Worm (Caenorhabditis elegans): ENCODE measurements around the gene srx-66.

DNA sequence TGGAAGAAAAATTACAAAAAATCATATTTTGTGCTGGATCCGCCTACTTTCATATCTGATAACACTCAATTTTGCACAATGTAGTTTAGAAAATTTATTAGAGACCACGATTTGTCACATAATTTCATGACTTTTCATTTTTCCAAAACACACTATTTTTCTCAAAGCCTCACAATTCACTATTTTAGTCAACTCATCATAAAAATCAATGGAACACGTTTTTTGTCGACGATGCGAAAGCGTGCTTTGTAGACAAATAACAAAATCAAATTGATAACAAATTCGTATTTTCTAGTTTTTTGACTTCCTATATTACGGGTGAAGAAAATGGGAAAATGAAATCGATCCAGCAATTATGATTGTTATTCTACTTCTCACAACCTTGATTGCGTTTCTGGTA, 22.5 kb downstream of the srx-66 start, which contains the start of gene cyp-35B2:
- no peak for TF ChIP-seq pha-4 (tag; optimal IDR thresholded peaks at IDR 0.05)
- TF ChIP-seq pqm-1 (tag; optimal IDR thresholded peaks at IDR 0.05): no peak
- no peak for TF ChIP-seq elt-1 (tag; optimal IDR thresholded peaks at IDR 0.05)
- no peak for TF ChIP-seq nhr-237 (tag; optimal IDR thresholded peaks at IDR 0.05)
- no peak for TF ChIP-seq elt-3 (tag; optimal IDR thresholded peaks at IDR 0.05)

All from whole organism, L3 larva.